Fruit fly (Drosophila melanogaster) whole organism, embryonic: ENCODE data around the gene CG15439.

Source experiments
- Antp ChIP-seq: fragments of 200-800 bp; sonication (Bioruptor generic); optimal IDR thresholded peaks from 3 replicates; lab custom pipeline; 2016; ENCODE audit warnings: missing biosample characterization, missing genetic modification characterization
- Bteb2 ChIP-seq: fragments of 200-800 bp; sonication (Bioruptor generic); optimal IDR thresholded peaks from 2 replicates; lab custom pipeline; 2016; ENCODE audit warnings: missing biosample characterization, missing genetic modification characterization
- CG10959 ChIP-seq: fragments of 200-800 bp; sonication (Bioruptor generic); IDR thresholded peaks from 2 replicates; pipeline ENCODE4 v1.3.6; 2022; ENCODE audit warnings: missing biosample characterization, missing genetic modification characterization
- CG13123 ChIP-seq: fragments of 200-800 bp; sonication (Bioruptor generic); optimal IDR thresholded peaks from 2 replicates; lab custom pipeline; 2016; ENCODE audit warnings: missing biosample characterization, missing genetic modification characterization
- CG15514 ChIP-seq: fragments of 200-800 bp; sonication (Bioruptor generic); optimal IDR thresholded peaks from 3 replicates; lab custom pipeline; 2017; ENCODE audit warnings: missing biosample characterization, missing genetic modification characterization, mild to moderate bottlenecking, moderate library complexity, missing genetic modification reagents
- CG1602 ChIP-seq: fragments of 200-800 bp; sonication (Bioruptor generic); optimal IDR thresholded peaks from 3 replicates; lab custom pipeline; 2016; ENCODE audit warnings: missing biosample characterization, missing genetic modification characterization
- CG1603 ChIP-seq: fragments of 200-800 bp; sonication (Bioruptor generic); optimal IDR thresholded peaks from 2 replicates; lab custom pipeline; 2019; ENCODE audit warnings: missing biosample characterization, mild to moderate bottlenecking, missing genetic modification characterization, moderate library complexity
- CG2202 ChIP-seq: fragments of 200-800 bp; sonication (Bioruptor generic); optimal IDR thresholded peaks from 2 replicates; lab custom pipeline; 2018; ENCODE audit warnings: missing biosample characterization, mild to moderate bottlenecking, missing genetic modification characterization
- CG30020 ChIP-seq: fragments of 200-800 bp; optimal IDR thresholded peaks from 2 replicates; lab custom pipeline; 2019; ENCODE audit warnings: missing biosample characterization, mild to moderate bottlenecking, missing genetic modification characterization, moderate library complexity
- CG31441 ChIP-seq: fragments of 200-800 bp; sonication (Bioruptor generic); IDR thresholded peaks from 2 replicates; pipeline ENCODE4 v1.3.6; 2022; ENCODE audit warnings: missing biosample characterization, missing genetic modification characterization
- CG32767 ChIP-seq: fragments of 200-800 bp; sonication (Bioruptor generic); IDR thresholded peaks from 2 replicates; pipeline ENCODE4 v1.3.6; 2022; ENCODE audit warnings: missing biosample characterization, missing genetic modification characterization
- CG4730 ChIP-seq: fragments of 200-800 bp; sonication (Bioruptor generic); IDR thresholded peaks from 2 replicates; pipeline ENCODE4 v1.3.6; 2022; ENCODE audit warnings: missing biosample characterization, missing genetic modification characterization
- CG6791 ChIP-seq: fragments of 200-800 bp; sonication (Bioruptor generic); IDR thresholded peaks from 3 replicates; pipeline ENCODE4 v1.3.6; 2022; ENCODE audit warnings: missing biosample characterization, missing genetic modification characterization; ENCODE audit not compliant: partially characterized antibody
- CG6813 ChIP-seq: fragments of 200-800 bp; sonication (Bioruptor generic); optimal IDR thresholded peaks from 2 replicates; lab custom pipeline; 2017; ENCODE audit warnings: missing biosample characterization, missing genetic modification characterization, mild to moderate bottlenecking, moderate library complexity, missing genetic modification reagents
- Dip3 ChIP-seq: fragments of 200-800 bp; sonication (Bioruptor generic); optimal IDR thresholded peaks from 3 replicates; lab custom pipeline; 2016; ENCODE audit warnings: missing biosample characterization, missing genetic modification characterization
- Dll ChIP-seq: fragments of 200-800 bp; sonication (Bioruptor generic); IDR thresholded peaks from 4 replicates; pipeline ENCODE4 v1.3.6; 2022; ENCODE audit warnings: missing biosample characterization, missing genetic modification characterization; ENCODE audit not compliant: partially characterized antibody
- Dp ChIP-seq: fragments of 200-800 bp; sonication (Bioruptor generic); optimal IDR thresholded peaks from 2 replicates; lab custom pipeline; 2018; ENCODE audit warnings: missing biosample characterization, mild to moderate bottlenecking, missing genetic modification characterization, moderate library complexity
- HLH3B ChIP-seq: fragments of 200-800 bp; sonication (Bioruptor generic); IDR thresholded peaks from 2 replicates; pipeline ENCODE4 v1.3.6; 2022; ENCODE audit warnings: missing biosample characterization, missing genetic modification characterization
- HLH4C ChIP-seq: fragments of 200-800 bp; sonication (Bioruptor generic); IDR thresholded peaks from 3 replicates; pipeline ENCODE4 v1.3.6; 2022; ENCODE audit warnings: missing biosample characterization, missing genetic modification characterization; ENCODE audit not compliant: partially characterized antibody
- HmgZ ChIP-seq: fragments of 200-800 bp; sonication (Bioruptor generic); optimal IDR thresholded peaks from 2 replicates; lab custom pipeline; 2018; ENCODE audit warnings: missing biosample characterization, mild to moderate bottlenecking, missing genetic modification characterization
- MBD-R2 ChIP-seq: fragments of 200-800 bp; sonication (Bioruptor generic); IDR thresholded peaks from 2 replicates; pipeline ENCODE4 v1.3.6; 2022; ENCODE audit warnings: missing biosample characterization, missing genetic modification characterization
- MESR4 ChIP-seq: fragments of 200-800 bp; sonication (Bioruptor generic); optimal IDR thresholded peaks from 2 replicates; lab custom pipeline; 2018; ENCODE audit warnings: missing biosample characterization, mild to moderate bottlenecking, missing genetic modification characterization, moderate library complexity
- Mrtf ChIP-seq: fragments of 200-800 bp; sonication (Bioruptor generic); IDR thresholded peaks from 3 replicates; pipeline ENCODE4 v1.3.6; 2022; ENCODE audit warnings: missing biosample characterization, missing genetic modification characterization
- Opbp ChIP-seq: fragments of 200-800 bp; sonication (Bioruptor generic); IDR thresholded peaks from 3 replicates; pipeline ENCODE4 v1.3.6; 2022; ENCODE audit warnings: missing biosample characterization, missing genetic modification characterization; ENCODE audit not compliant: partially characterized antibody
- Sin3A ChIP-seq: fragments of >200 bp; optimal IDR thresholded peaks from 2 replicates; lab custom pipeline; 2018
- Sry-δ ChIP-seq: fragments of 200-800 bp; sonication (Bioruptor generic); optimal IDR thresholded peaks from 2 replicates; lab custom pipeline; 2016; ENCODE audit warnings: missing biosample characterization, missing genetic modification characterization
- YL-1 ChIP-seq: fragments of 200-800 bp; sonication (Bioruptor generic); optimal IDR thresholded peaks from 3 replicates; lab custom pipeline; 2017; ENCODE audit warnings: missing biosample characterization, mild to moderate bottlenecking, missing genetic modification characterization
- chinmo ChIP-seq: fragments of 200-800 bp; sonication (Bioruptor generic); IDR thresholded peaks from 4 replicates; pipeline ENCODE4 v1.3.6; 2022; ENCODE audit warnings: missing biosample characterization, missing genetic modification characterization; ENCODE audit not compliant: partially characterized antibody
- cwo ChIP-seq: fragments of 200-800 bp; sonication (Bioruptor generic); optimal IDR thresholded peaks from 3 replicates; lab custom pipeline; 2017; ENCODE audit warnings: missing biosample characterization, missing genetic modification characterization, mild to moderate bottlenecking, moderate library complexity, missing genetic modification reagents
- da ChIP-seq: fragments of 200-800 bp; sonication (Bioruptor generic); optimal IDR thresholded peaks from 2 replicates; lab custom pipeline; 2016; ENCODE audit warnings: missing biosample characterization, missing genetic modification characterization
- dimm ChIP-seq: fragments of 200-800 bp; sonication (Bioruptor generic); IDR thresholded peaks from 2 replicates; pipeline ENCODE4 v1.3.6; 2022; ENCODE audit warnings: missing biosample characterization, missing genetic modification characterization
- dm ChIP-seq: fragments of 200-800 bp; sonication (Bioruptor generic); optimal IDR thresholded peaks from 3 replicates; lab custom pipeline; 2016; ENCODE audit warnings: missing biosample characterization, missing genetic modification characterization
- exex ChIP-seq: fragments of 200-800 bp; sonication (Bioruptor generic); optimal IDR thresholded peaks from 4 replicates; lab custom pipeline; 2018; ENCODE audit warnings: missing biosample characterization, mild to moderate bottlenecking, missing genetic modification characterization, moderate library complexity
- grau ChIP-seq: fragments of 200-800 bp; optimal IDR thresholded peaks from 3 replicates; lab custom pipeline; 2019; ENCODE audit warnings: missing biosample characterization, mild to moderate bottlenecking, missing genetic modification characterization, moderate library complexity
- jigr1 ChIP-seq: fragments of 200-800 bp; sonication (Bioruptor generic); IDR thresholded peaks from 3 replicates; pipeline ENCODE4 v1.3.6; 2022; ENCODE audit warnings: missing biosample characterization, missing genetic modification characterization
- pzg ChIP-seq: fragments of 200-800 bp; sonication (Bioruptor generic); optimal IDR thresholded peaks from 3 replicates; lab custom pipeline; 2018; ENCODE audit warnings: missing biosample characterization, mild to moderate bottlenecking, missing genetic modification characterization, moderate library complexity
- salm ChIP-seq: fragments of 200-800 bp; sonication (Bioruptor generic); optimal IDR thresholded peaks from 2 replicates; lab custom pipeline; 2018; ENCODE audit warnings: missing biosample characterization, mild to moderate bottlenecking, missing genetic modification characterization
- sna ChIP-seq: fragments of 200-800 bp; sonication (Bioruptor generic); IDR thresholded peaks from 2 replicates; pipeline ENCODE4 v1.3.6; 2022; ENCODE audit warnings: missing biosample characterization, missing genetic modification characterization; ENCODE audit not compliant: partially characterized antibody
- sob ChIP-seq: fragments of 200-800 bp; sonication (Bioruptor generic); IDR thresholded peaks from 2 replicates; pipeline ENCODE4 v1.3.6; 2022; ENCODE audit warnings: missing biosample characterization, missing genetic modification characterization
- tna ChIP-seq: fragments of 200-800 bp; sonication (Bioruptor generic); IDR thresholded peaks from 2 replicates; pipeline ENCODE4 v1.3.6; 2022; ENCODE audit warnings: missing biosample characterization, missing genetic modification characterization; ENCODE audit not compliant: partially characterized antibody
- trem ChIP-seq: fragments of 200-800 bp; optimal IDR thresholded peaks from 3 replicates; lab custom pipeline; 2019; ENCODE audit warnings: missing biosample characterization, mild to moderate bottlenecking, missing genetic modification characterization, moderate library complexity
- unc-4 ChIP-seq: fragments of 200-800 bp; sonication (Bioruptor generic); IDR thresholded peaks from 2 replicates; pipeline ENCODE4 v1.3.6; 2022; ENCODE audit warnings: missing biosample characterization, missing genetic modification characterization; ENCODE audit not compliant: partially characterized antibody
- vnd ChIP-seq: fragments of 200-800 bp; sonication (Bioruptor generic); IDR thresholded peaks from 3 replicates; pipeline ENCODE4 v1.3.6; 2022; ENCODE audit warnings: missing biosample characterization, missing genetic modification characterization; ENCODE audit not compliant: partially characterized antibody
- zen ChIP-seq: fragments of 200-800 bp; sonication (Bioruptor generic); optimal IDR thresholded peaks from 3 replicates; lab custom pipeline; 2018; ENCODE audit warnings: missing biosample characterization, mild to moderate bottlenecking, missing genetic modification characterization, moderate library complexity

The CG15439 gene

dm6 chr2L:4444457-4444856 lies 8.4 kb downstream of the CG15439 start, which contains the start of the genes morgue and Elp3 (continued):
- TF ChIP-seq CG32767 (GFP tag; lab: Robert Waterston, UW) (peak; percentile 22; the same call in 1 of the 2 replicates), HmgZ (peak; percentile 26), CG1603 (tag; lab: Kevin White, UChicago) (peak; percentile 94), cwo (GFP tag; lab: Kevin White, UChicago) (peak; percentile 45), unc-4 (GFP tag; lab: Robert Waterston, UW) (peak; percentile 56), Opbp (peak; percentile 72; the same call in 2 of the 3 replicates), HLH3B (GFP tag; lab: Robert Waterston, UW) (no peak), sna (GFP tag; lab: Robert Waterston, UW) (peak; percentile 68), pzg (GFP tag; lab: Kevin White, UChicago) (peak; percentile 84), Dll (GFP tag; lab: Robert Waterston, UW) (peak; percentile 65; the same call in 2 of the 4 replicates), Sry-δ (peak; percentile 61), MBD-R2 (peak; percentile 84), CG6791 (GFP tag; lab: Robert Waterston, UW) (peak; percentile 77), CG10959 (GFP tag; lab: Robert Waterston, UW) (no peak), HLH4C (GFP tag; lab: Robert Waterston, UW) (peak; percentile 87), CG1602 (no peak), dm (GFP tag; lab: Kevin White, UChicago) (peak; percentile 89), jigr1 (GFP tag; lab: Robert Waterston, UW) (no peak), Dp (GFP tag; lab: Kevin White, UChicago) (peak; percentile 33), CG30020 (peak; percentile 25), salm (no peak), CG31441 (GFP tag; lab: Robert Waterston, UW) (no peak), zen (tag; lab: Kevin White, UChicago) (no peak), trem (tag; lab: Kevin White, UChicago) (peak; percentile 91), Bteb2 (GFP tag; lab: Kevin White, UChicago) (no peak), Mrtf (GFP tag; lab: Robert Waterston, UW) (no peak), Dip3 (GFP tag; lab: Kevin White, UChicago) (no peak), CG2202 (tag; lab: Kevin White, UChicago) (no peak), CG15514 (peak; percentile 51), YL-1 (GFP tag; lab: Kevin White, UChicago) (peak; percentile 89), Antp (GFP tag; lab: Kevin White, UChicago) (no peak), exex (no peak), dimm (GFP tag; lab: Robert Waterston, UW) (no peak), grau (tag; lab: Kevin White, UChicago) (peak; percentile 14), sob (GFP tag; lab: Robert Waterston, UW) (no peak), da (GFP tag; lab: Kevin White, UChicago) (no peak), MESR4 (GFP tag; lab: Kevin White, UChicago) (peak; percentile 86), tna (GFP tag; lab: Robert Waterston, UW) (peak; percentile 83), vnd (GFP tag; lab: Robert Waterston, UW) (peak; percentile 66), CG6813 (GFP tag; lab: Kevin White, UChicago) (no peak), chinmo (0 out of 4 replicates have a peak, but pooled peaks have one; percentile 61), CG4730 (GFP tag; lab: Robert Waterston, UW) (no peak), Sin3A (lab: Kevin White, UChicago) (peak; percentile 53), CG13123 (GFP tag; lab: Kevin White, UChicago) (no peak)
